Worm (Caenorhabditis elegans): ENCODE measurements around the gene aakg-3.
A peak's percentile ranks its signal among the peaks of the same experiment; 100 is the strongest.

The aakg-3 gene

ce11 chrX:2972272-2973042 is 3.8 kb upstream of the aakg-3 start:
- TF ChIP-seq dve-1 (tag; optimal IDR thresholded peaks at IDR 0.05) (no peak), hlh-30 (tag; optimal IDR thresholded peaks at IDR 0.05; ENCODE audit: insufficient read depth) (peak; percentile 32)

- TF ChIP-seq unc-55 (GFP tag; optimal IDR thresholded peaks at IDR 0.05), result peak; percentile 24
- TF ChIP-seq ceh-6 (GFP tag; optimal IDR thresholded peaks at IDR 0.05), result no peak
Measured at ce11 chrX:2975421-2975820, 827 bp upstream of the aakg-3 start.

- TF ChIP-seq ceh-34 (tag; optimal IDR thresholded peaks at IDR 0.05), result no peak
- TF ChIP-seq hlh-30 (tag; optimal IDR thresholded peaks at IDR 0.05; ENCODE audit: insufficient read depth), result no peak
Measured at ce11 chrX:2978100-2978499, 1.9 kb downstream of the aakg-3 start.

- TF ChIP-seq syd-9 (tag; optimal IDR thresholded peaks at IDR 0.05), result no peak
- TF ChIP-seq pax-1 (tag; optimal IDR thresholded peaks at IDR 0.05), result peak; percentile 2
- no peak for TF ChIP-seq T23F11.4 (GFP tag; optimal IDR thresholded peaks at IDR 0.05)
Measured at ce11 chrX:2981715-2982114, 5.5 kb downstream of the aakg-3 start, which contains the start of gene nspg-5. Gene nspg-5 (plus strand): TSS chrX:2982015.

- TF ChIP-seq nhr-232 (tag; optimal IDR thresholded peaks at IDR 0.05), result no peak
Measured at ce11 chrX:2983996-2984395, 7.7 kb downstream of the aakg-3 start, which contains the start of gene osm-5. Gene osm-5 (plus strand): TSS chrX:2984263.

ce11 chrX:2990145-2990544 is 13.9 kb downstream of the aakg-3 start:
- no peak for TF ChIP-seq tbx-7 (tag; optimal IDR thresholded peaks at IDR 0.05)
- no peak for TF ChIP-seq fkh-6 (tag; optimal IDR thresholded peaks at IDR 0.05)
- no peak for TF ChIP-seq che-1 (tag; optimal IDR thresholded peaks at IDR 0.05)
- no peak for TF ChIP-seq T23F11.4 (GFP tag; optimal IDR thresholded peaks at IDR 0.05)
- no peak for TF ChIP-seq ttx-3 (tag; optimal IDR thresholded peaks at IDR 0.05)
- TF ChIP-seq ceh-24 (tag; optimal IDR thresholded peaks at IDR 0.05), result no peak
- no peak for TF ChIP-seq ceh-30 (tag; optimal IDR thresholded peaks at IDR 0.05)
- no peak for TF ChIP-seq sox-4 (tag; optimal IDR thresholded peaks at IDR 0.05)

- TF ChIP-seq hlh-30 (tag; optimal IDR thresholded peaks at IDR 0.05; ENCODE audit: insufficient read depth), result peak; percentile 14
- no peak for TF ChIP-seq tbx-7 (tag; optimal IDR thresholded peaks at IDR 0.05)
- no peak for TF ChIP-seq pat-9 (tag; optimal IDR thresholded peaks at IDR 0.05)
Measured at ce11 chrX:2996318-2996717, 20.1 kb downstream of the aakg-3 start.

- TF ChIP-seq K09A11.1 (tag; optimal IDR thresholded peaks at IDR 0.05; ENCODE audit: insufficient read depth) (peak; percentile 89), ceh-2 (tag; optimal IDR thresholded peaks at IDR 0.05) (peak; percentile 58), unc-55 (GFP tag; optimal IDR thresholded peaks at IDR 0.05) (peak; percentile 81), hlh-15 (tag; optimal IDR thresholded peaks at IDR 0.05) (peak; percentile 40), nhr-232 (tag; optimal IDR thresholded peaks at IDR 0.05) (peak; percentile 16), sox-4 (tag; optimal IDR thresholded peaks at IDR 0.05) (no peak), ets-4 (tag; optimal IDR thresholded peaks at IDR 0.05) (peak; percentile 72), ceh-9 (tag; optimal IDR thresholded peaks at IDR 0.05) (no peak), lin-11 (tag; optimal IDR thresholded peaks at IDR 0.05) (peak; percentile 28), hlh-6 (tag; optimal IDR thresholded peaks at IDR 0.05) (peak; percentile 8), T23F11.4 (GFP tag; optimal IDR thresholded peaks at IDR 0.05) (no peak), ceh-24 (tag; optimal IDR thresholded peaks at IDR 0.05) (no peak), lim-6 (tag; optimal IDR thresholded peaks at IDR 0.05) (no peak), gmeb-2 (tag; optimal IDR thresholded peaks at IDR 0.05) (peak; percentile 51), pag-3 (tag; optimal IDR thresholded peaks at IDR 0.05; ENCODE audit: borderline replicate concordance) (peak; percentile 22), pqm-1 (tag; optimal IDR thresholded peaks at IDR 0.05) (peak; percentile 79), ceh-45 (GFP tag; IDR thresholded peaks at IDR 0.05) (peak; percentile 77), ceh-31 (tag; optimal IDR thresholded peaks at IDR 0.05) (peak; percentile 95), pros-1 (tag; optimal IDR thresholded peaks at IDR 0.05) (peak; percentile 89), ahr-1 (tag; optimal IDR thresholded peaks at IDR 0.05) (peak; percentile 27), hlh-8 (tag; optimal IDR thresholded peaks at IDR 0.05) (peak; percentile 27), elt-2 (tag; optimal IDR thresholded peaks at IDR 0.05) (peak; percentile 75), elt-4 (tag; optimal IDR thresholded peaks at IDR 0.05) (no peak), fkh-6 (tag; optimal IDR thresholded peaks at IDR 0.05) (no peak), tbx-2 (tag; optimal IDR thresholded peaks at IDR 0.05) (peak; percentile 95)
Measured at ce11 chrX:2996976-2997399, 20.7 kb downstream of the aakg-3 start.
